Fruit fly (Drosophila melanogaster): Measurements from ENCODE around the gene RFeSP.

Gene RFeSP

DNA sequence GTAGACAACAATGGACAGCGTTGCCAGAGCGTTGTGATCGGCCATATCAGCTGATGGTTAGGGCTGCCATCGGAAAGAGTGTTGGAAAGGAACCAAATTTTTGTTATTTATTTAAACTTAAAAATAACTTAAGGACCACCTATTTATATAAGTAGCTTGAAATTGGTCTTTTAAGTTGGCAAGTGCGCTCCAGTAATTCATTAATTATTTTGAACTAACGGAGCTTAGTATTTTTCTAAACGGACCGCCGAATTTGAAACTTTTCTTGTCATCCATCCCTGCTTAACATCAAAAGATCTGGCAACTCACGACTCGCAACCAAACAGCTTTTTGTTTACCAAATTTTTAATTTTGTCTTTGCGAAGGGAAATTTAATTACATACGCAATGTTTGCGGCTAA is 2.8 kb downstream of the RFeSP start, which contains the start of the genes Rab3GAP1 and CG14352 (continued):
- TF ChIP-seq CoRest (tag; optimal IDR thresholded peaks at IDR 0.05) (peak; percentile 92), mld (GFP tag; IDR thresholded peaks at IDR 0.05; ENCODE audit: partially characterized antibody) (no peak), CG3847 (GFP tag; IDR thresholded peaks at IDR 0.05) (peak; percentile 95), exex (tag; optimal IDR thresholded peaks at IDR 0.05) (no peak), sob (GFP tag; IDR thresholded peaks at IDR 0.05) (peak; percentile 90), gt (GFP tag; IDR thresholded peaks at IDR 0.05) (peak; percentile 62), slbo (GFP tag; IDR thresholded peaks at IDR 0.05) (peak; percentile 91), ato (GFP tag; IDR thresholded peaks at IDR 0.05; ENCODE audit: partially characterized antibody) (no peak), kni (GFP tag; optimal IDR thresholded peaks at IDR 0.05) (peak; percentile 38), sd (tag; optimal IDR thresholded peaks at IDR 0.05) (no peak), CG4730 (GFP tag; IDR thresholded peaks at IDR 0.05) (peak; percentile 68), CG12391 (tag; optimal IDR thresholded peaks at IDR 0.05) (peak; percentile 91), MBD-R2 (GFP tag; IDR thresholded peaks at IDR 0.05) (peak; percentile 97), CG1024 (GFP tag; IDR thresholded peaks at IDR 0.05) (peak; percentile 38; the same call in 1 of the 2 replicates), Atf6 (GFP tag; IDR thresholded peaks at IDR 0.05) (peak; percentile 65; the same call in 1 of the 2 replicates), sim (GFP tag; IDR thresholded peaks at IDR 0.05) (no peak), B-H2 (GFP tag; optimal IDR thresholded peaks at IDR 0.05) (peak; percentile 88), Abd-B (GFP tag; optimal IDR thresholded peaks at IDR 0.05) (peak; percentile 92), CG6683 (GFP tag; optimal IDR thresholded peaks at IDR 0.05) (peak; percentile 50), CG8089 (GFP tag; optimal IDR thresholded peaks at IDR 0.05) (peak; percentile 83), CG4404 (GFP tag; IDR thresholded peaks at IDR 0.05) (peak; percentile 85), D (optimal IDR thresholded peaks at IDR 0.05) (no peak), D (GFP tag; optimal IDR thresholded peaks at IDR 0.05) (no peak), Xbp1 (GFP tag; optimal IDR thresholded peaks at IDR 0.05) (peak; percentile 93), lov (optimal IDR thresholded peaks at IDR 0.05) (no peak), lov (GFP tag; IDR thresholded peaks at IDR 0.05) (0 out of 3 replicates have a peak, but pooled peaks have one; percentile 28), Atf-2 (GFP tag; optimal IDR thresholded peaks at IDR 0.05) (peak; percentile 68), CG13296 (GFP tag; optimal IDR thresholded peaks at IDR 0.05) (peak; percentile 77), cas (GFP tag; IDR thresholded peaks at IDR 0.05) (no peak), Stat92E (GFP tag; optimal IDR thresholded peaks at IDR 0.05) (no peak), en (GFP tag; optimal IDR thresholded peaks at IDR 0.05) (no peak), CG6791 (GFP tag; IDR thresholded peaks at IDR 0.05; ENCODE audit: partially characterized antibody) (no peak), CG3995 (GFP tag; optimal IDR thresholded peaks at IDR 0.05) (peak; percentile 51), ase (GFP tag; IDR thresholded peaks at IDR 0.05) (peak; percentile 61; the same call in 1 of the 3 replicates), corto (GFP tag; optimal IDR thresholded peaks at IDR 0.05) (no peak), h (optimal IDR thresholded peaks at IDR 0.05) (no peak), Dbx (GFP tag; IDR thresholded peaks at IDR 0.05) (peak; percentile 86), bigmax (GFP tag; optimal IDR thresholded peaks at IDR 0.05) (no peak), MESR4 (GFP tag; optimal IDR thresholded peaks at IDR 0.05) (no peak), cad (GFP tag; optimal IDR thresholded peaks at IDR 0.05) (no peak), grau (tag; optimal IDR thresholded peaks at IDR 0.05) (peak; percentile 86), Ada2b (GFP tag; IDR thresholded peaks at IDR 0.05) (peak; percentile 83), Fer2 (tag; optimal IDR thresholded peaks at IDR 0.05) (peak; percentile 82), NC2β (GFP tag; optimal IDR thresholded peaks at IDR 0.05) (peak; percentile 75), lbe (GFP tag; optimal IDR thresholded peaks at IDR 0.05) (peak; percentile 37), CG10959 (GFP tag; IDR thresholded peaks at IDR 0.05) (peak; percentile 70; the same call in 1 of the 2 replicates), so (GFP tag; IDR thresholded peaks at IDR 0.05) (no peak), eve (GFP tag; optimal IDR thresholded peaks at IDR 0.05) (no peak), CG12744 (GFP tag; optimal IDR thresholded peaks at IDR 0.05) (peak; percentile 87), zfh1 (GFP tag; IDR thresholded peaks at IDR 0.05) (peak; percentile 86), cwo (GFP tag; optimal IDR thresholded peaks at IDR 0.05) (peak; percentile 67), Nf-YA (GFP tag; IDR thresholded peaks at IDR 0.05) (peak; percentile 69)

Measured in whole organism, embryonic.